Worm (Caenorhabditis elegans): ENCODE results near the gene C16C8.19.

ce11 chrII:3463097-3463496 lies 4.8 kb downstream of the C16C8.19 start, which contains the start of gene C16C8.9:
- no peak for TF ChIP-seq ceh-82 (tag; optimal IDR thresholded peaks at IDR 0.05)
- no peak for TF ChIP-seq aly-2 (tag; optimal IDR thresholded peaks at IDR 0.05)
- TF ChIP-seq egl-27 (tag; optimal IDR thresholded peaks at IDR 0.05) = no peak
- no peak for TF ChIP-seq elt-3 (tag; optimal IDR thresholded peaks at IDR 0.05)
- TF ChIP-seq nhr-77 (tag; optimal IDR thresholded peaks at IDR 0.05) = no peak
- no peak for TF ChIP-seq ama-1 (optimal IDR thresholded peaks at IDR 0.05)
- no peak for TF ChIP-seq fos-1 (tag; optimal IDR thresholded peaks at IDR 0.05)
- no peak for TF ChIP-seq peb-1 (tag; optimal IDR thresholded peaks at IDR 0.05)
- no peak for TF ChIP-seq ztf-11 (tag; optimal IDR thresholded peaks at IDR 0.05)
- TF ChIP-seq elt-1 (tag; optimal IDR thresholded peaks at IDR 0.05) = no peak
- TF ChIP-seq lin-39 (tag; optimal IDR thresholded peaks at IDR 0.05) = no peak
- no peak for TF ChIP-seq nhr-12 (tag; optimal IDR thresholded peaks at IDR 0.05)
- TF ChIP-seq unc-62 (GFP tag; optimal IDR thresholded peaks at IDR 0.05) = no peak

All from whole organism, L2 larva.